Worm (Caenorhabditis elegans) whole organism, young adult: ENCODE measurements around the gene ubxn-4.

Experiments
- D2030.7 ChIP-seq: fragments of 200-800 bp; sonication (Bioruptor generic); IDR thresholded peaks from 2 replicates; pipeline ENCODE4 v1.3.6; 2022; ENCODE audit warnings: missing genetic modification reagents, missing genetic modification characterization, missing compliant biosample characterization
- Y56A3A.18 ChIP-seq: fragments of 200-800 bp; sonication (Bioruptor generic); IDR thresholded peaks from 2 replicates; pipeline ENCODE4 v1.3.6; 2022; ENCODE audit warnings: missing genetic modification reagents, missing genetic modification characterization, missing compliant biosample characterization
- ZK185.1 ChIP-seq: sonication (generic microtip); optimal IDR thresholded peaks from 2 replicates; lab custom pipeline; 2016; ENCODE audit warnings: mild to moderate bottlenecking, missing genetic modification characterization, missing compliant biosample characterization; ENCODE audit not compliant: poor library complexity, severe bottlenecking
- ama-1 ChIP-seq, 3 experiments: fragments of 150-350 bp in 1 of 3; sonication (generic microtip) in 2 of 3; optimal IDR thresholded peaks; 2 replicates each; lab custom pipeline; 2014 to 2018; ENCODE audit warnings: missing biosample characterization in 2 of 3, missing genetic modification characterization in 2 of 3, missing genetic modification reagents in 2 of 3
- attf-3 ChIP-seq: fragments of 200-800 bp; sonication (Bioruptor generic); conservative IDR thresholded peaks from 2 replicates; pipeline ENCODE4 v1.3.6; 2022; ENCODE audit warnings: missing genetic modification reagents, missing genetic modification characterization, missing compliant biosample characterization
- chd-7 ChIP-seq: sonication (generic microtip); optimal IDR thresholded peaks from 2 replicates; lab custom pipeline; 2016; ENCODE audit warnings: mild to moderate bottlenecking, missing genetic modification characterization, moderate library complexity, missing compliant biosample characterization
- let-526 ChIP-seq: fragments of 200-800 bp; sonication (Bioruptor generic); IDR thresholded peaks from 2 replicates; pipeline ENCODE4 v1.3.6; 2022; ENCODE audit warnings: missing genetic modification reagents, missing genetic modification characterization, missing compliant biosample characterization
- let-607 ChIP-seq, 2 experiments: fragments of 200-800 bp in 1 of 2; sonication (Bioruptor generic) in 1 of 2; sonication (generic microtip) in 1 of 2; optimal IDR thresholded peaks; 2 replicates each; lab custom pipeline; 2016 to 2018; ENCODE audit warnings: mild to moderate bottlenecking in 2 of 2, missing compliant biosample characterization in 2 of 2, missing genetic modification characterization in 2 of 2, moderate library complexity in 2 of 2, missing genotype in 1 of 2
- nhr-90 ChIP-seq: sonication (generic microtip); optimal IDR thresholded peaks from 2 replicates; lab custom pipeline; 2016; ENCODE audit warnings: missing genotype, mild to moderate bottlenecking, missing genetic modification characterization, missing compliant biosample characterization
- snpc-4 ChIP-seq, 5 experiments: fragments of 150-350 bp in 1 of 5; sonication (generic microtip) in 4 of 5; optimal IDR thresholded peaks; 2 replicates each; lab custom pipeline; 2014 to 2018; ENCODE audit warnings: missing genetic modification characterization in 5 of 5, missing biosample characterization in 3 of 5, antibody characterized with exemption in 2 of 5, mild to moderate bottlenecking in 2 of 5, missing compliant biosample characterization in 2 of 5, missing genotype in 2 of 5, moderate library complexity in 2 of 5, missing genetic modification reagents in 1 of 5
- tbx-9 ChIP-seq: sonication (generic microtip); optimal IDR thresholded peaks from 2 replicates; lab custom pipeline; 2016; ENCODE audit warnings: borderline replicate concordance, missing genetic modification characterization, inconsistent platforms, missing compliant biosample characterization
- unc-62 ChIP-seq: fragments of 150-350 bp; optimal IDR thresholded peaks from 2 replicates; lab custom pipeline; 2014; ENCODE audit warnings: missing biosample characterization, missing genetic modification reagents, missing genetic modification characterization

- no peak for TF ChIP-seq D2030.7 (GFP tag; lab: Robert Waterston, UW)
- TF ChIP-seq Y56A3A.18 (GFP tag; lab: Robert Waterston, UW) = no peak
- no peak for TF ChIP-seq chd-7 (tag; lab: Kevin White, UChicago)
- TF ChIP-seq snpc-4 (GFP tag; optimal IDR thresholded peaks at IDR 0.05; lab: Kevin White, UChicago) = no peak
- no peak for TF ChIP-seq snpc-4 (tag; optimal IDR thresholded peaks at IDR 0.05; lab: Kevin White, UChicago)
- TF ChIP-seq ama-1 (optimal IDR thresholded peaks at IDR 0.05; lab: Kevin White, UChicago) = no peak
- no peak for TF ChIP-seq ama-1 (GFP tag; optimal IDR thresholded peaks at IDR 0.05; lab: Kevin White, UChicago)
- TF ChIP-seq let-607 (tag; optimal IDR thresholded peaks at IDR 0.05; lab: Kevin White, UChicago) = no peak
- no peak for TF ChIP-seq unc-62 (GFP tag; lab: Kevin White, UChicago)
- TF ChIP-seq tbx-9 (tag; lab: Kevin White, UChicago) = no peak
- TF ChIP-seq let-526 (GFP tag; lab: Robert Waterston, UW) = no peak
- no peak for TF ChIP-seq ZK185.1
- TF ChIP-seq nhr-90 (tag; lab: Kevin White, UChicago) = no peak
- no peak for TF ChIP-seq attf-3
Measured at ce11 chrIII:8398411-8398810, 7.0 kb downstream of the ubxn-4 start, which contains the start of gene ZK353.2.
